Fruit fly (Drosophila melanogaster) whole organism, embryonic: ENCODE data around the gene CG32639.

ENCODE experiments used
- Asciz ChIP-seq: fragments of 200-800 bp; sonication (Bioruptor generic); optimal IDR thresholded peaks from 2 replicates; lab custom pipeline; 2017; ENCODE audit warnings: missing biosample characterization, mild to moderate bottlenecking, missing genetic modification characterization, missing genetic modification reagents
- Awh ChIP-seq: fragments of 200-800 bp; sonication (Bioruptor generic); IDR thresholded peaks from 2 replicates; pipeline ENCODE4, ENCODE4 v1.3.6; 2022; ENCODE audit warnings: missing biosample characterization, missing genetic modification characterization
- Bdp1 ChIP-seq: fragments of 200-800 bp; sonication (Bioruptor generic); optimal IDR thresholded peaks from 3 replicates; lab custom pipeline; 2016; ENCODE audit warnings: missing biosample characterization, missing genetic modification characterization
- CG10209 ChIP-seq: fragments of 200-800 bp; sonication (Bioruptor generic); optimal IDR thresholded peaks from 3 replicates; lab custom pipeline; 2017; ENCODE audit warnings: missing biosample characterization, mild to moderate bottlenecking, missing genetic modification characterization, missing genetic modification reagents
- CG11456 ChIP-seq: fragments of 200-800 bp; sonication (Bioruptor generic); IDR thresholded peaks from 3 replicates; pipeline ENCODE4 v1.3.6; 2022; ENCODE audit warnings: missing biosample characterization, missing genetic modification characterization
- CG13123 ChIP-seq: fragments of 200-800 bp; sonication (Bioruptor generic); optimal IDR thresholded peaks from 2 replicates; lab custom pipeline; 2016; ENCODE audit warnings: missing biosample characterization, missing genetic modification characterization
- CG1529 ChIP-seq: fragments of 200-800 bp; sonication (Bioruptor generic); optimal IDR thresholded peaks from 3 replicates; lab custom pipeline; 2018; ENCODE audit warnings: missing biosample characterization, missing genetic modification characterization
- CG17359 ChIP-seq: fragments of 200-800 bp; sonication (Bioruptor generic); optimal IDR thresholded peaks from 3 replicates; lab custom pipeline; 2018; ENCODE audit warnings: missing biosample characterization, mild to moderate bottlenecking, missing genetic modification characterization, moderate library complexity
- CG17385 ChIP-seq: fragments of 200-800 bp; sonication (Bioruptor generic); optimal IDR thresholded peaks from 3 replicates; lab custom pipeline; 2018; ENCODE audit warnings: missing biosample characterization, mild to moderate bottlenecking, missing genetic modification characterization
- CG17829 ChIP-seq: fragments of 200-800 bp; optimal IDR thresholded peaks from 2 replicates; lab custom pipeline; 2019; ENCODE audit warnings: missing biosample characterization, mild to moderate bottlenecking, missing genetic modification characterization, moderate library complexity
- CG17912 ChIP-seq: fragments of 200-800 bp; sonication (Bioruptor generic); optimal IDR thresholded peaks from 2 replicates; lab custom pipeline; 2018; ENCODE audit warnings: missing biosample characterization, mild to moderate bottlenecking, missing genetic modification characterization
- CG18262 ChIP-seq: fragments of 200-800 bp; optimal IDR thresholded peaks from 3 replicates; lab custom pipeline; 2019; ENCODE audit warnings: missing biosample characterization, mild to moderate bottlenecking, missing genetic modification characterization, moderate library complexity
- CG2129 ChIP-seq: fragments of 200-800 bp; sonication (Bioruptor generic); IDR thresholded peaks from 2 replicates; pipeline ENCODE4 v1.3.6; 2022; ENCODE audit warnings: missing biosample characterization, missing genetic modification characterization; ENCODE audit not compliant: partially characterized antibody
- CG30403 ChIP-seq: fragments of 200-800 bp; sonication (Bioruptor generic); optimal IDR thresholded peaks from 3 replicates; lab custom pipeline; 2016; ENCODE audit warnings: missing biosample characterization, missing genetic modification characterization
- CG34422 ChIP-seq: fragments of 200-800 bp; sonication (Bioruptor generic); IDR thresholded peaks from 3 replicates; pipeline ENCODE4 v1.3.6; 2022; ENCODE audit warnings: missing biosample characterization, missing genetic modification characterization
- CG5180 ChIP-seq: fragments of 200-800 bp; sonication (Bioruptor generic); optimal IDR thresholded peaks from 3 replicates; lab custom pipeline; 2017; ENCODE audit warnings: missing biosample characterization, missing genetic modification characterization, mild to moderate bottlenecking, moderate library complexity, missing genetic modification reagents
- CG6654 ChIP-seq: fragments of 200-800 bp; sonication (Bioruptor generic); optimal IDR thresholded peaks from 2 replicates; lab custom pipeline; 2017; ENCODE audit warnings: missing biosample characterization, mild to moderate bottlenecking, missing genetic modification characterization
- CG6683 ChIP-seq: fragments of 200-800 bp; sonication (Bioruptor generic); optimal IDR thresholded peaks from 2 replicates; lab custom pipeline; 2017; ENCODE audit warnings: missing biosample characterization, mild to moderate bottlenecking, missing genetic modification characterization, missing genetic modification reagents
- CG7372 ChIP-seq: fragments of 200-800 bp; sonication (Bioruptor generic); IDR thresholded peaks from 2 replicates; pipeline ENCODE4 v1.3.6; 2022; ENCODE audit warnings: missing biosample characterization, missing genetic modification characterization
- CG7556 ChIP-seq: fragments of 200-800 bp; sonication (Bioruptor generic); optimal IDR thresholded peaks from 2 replicates; lab custom pipeline; 2017; ENCODE audit warnings: missing biosample characterization, mild to moderate bottlenecking, missing genetic modification characterization
- CG8281 ChIP-seq: fragments of 200-800 bp; sonication (Bioruptor generic); optimal IDR thresholded peaks from 2 replicates; lab custom pipeline; 2018; ENCODE audit warnings: missing biosample characterization, mild to moderate bottlenecking, missing genetic modification characterization, moderate library complexity
- CG9797 ChIP-seq: fragments of 200-800 bp; sonication (Bioruptor generic); optimal IDR thresholded peaks from 3 replicates; lab custom pipeline; 2018; ENCODE audit warnings: missing biosample characterization, mild to moderate bottlenecking, missing genetic modification characterization
- CrebB ChIP-seq: fragments of 200-800 bp; sonication (Bioruptor generic); optimal IDR thresholded peaks from 3 replicates; lab custom pipeline; 2018; ENCODE audit warnings: missing biosample characterization, mild to moderate bottlenecking, missing genetic modification characterization
- D19B ChIP-seq: fragments of 200-800 bp; sonication (Bioruptor generic); optimal IDR thresholded peaks from 2 replicates; lab custom pipeline; 2017; ENCODE audit warnings: missing biosample characterization, mild to moderate bottlenecking, missing genetic modification characterization
- Deaf1 ChIP-seq: fragments of 200-800 bp; optimal IDR thresholded peaks from 3 replicates; lab custom pipeline; 2019; ENCODE audit warnings: missing biosample characterization, mild to moderate bottlenecking, missing genetic modification characterization, moderate library complexity
- Hsf ChIP-seq: fragments of 200-800 bp; sonication (Bioruptor generic); optimal IDR thresholded peaks from 3 replicates; lab custom pipeline; 2016; ENCODE audit warnings: missing biosample characterization, missing genetic modification characterization
- Nf-YB ChIP-seq: fragments of 200-800 bp; sonication (Bioruptor generic); optimal IDR thresholded peaks from 3 replicates; lab custom pipeline; 2019; ENCODE audit warnings: missing biosample characterization, mild to moderate bottlenecking, missing genetic modification characterization, moderate library complexity
- Oaz ChIP-seq: fragments of 200-800 bp; sonication (Bioruptor generic); IDR thresholded peaks from 2 replicates; pipeline ENCODE4 v1.3.6; 2022; ENCODE audit warnings: missing biosample characterization, missing genetic modification characterization
- Sin3A ChIP-seq: fragments of >200 bp; optimal IDR thresholded peaks from 2 replicates; lab custom pipeline; 2018
- Sox102F ChIP-seq: fragments of 200-800 bp; sonication (Bioruptor generic); optimal IDR thresholded peaks from 2 replicates; lab custom pipeline; 2018; ENCODE audit warnings: missing biosample characterization, mild to moderate bottlenecking, missing genetic modification characterization, moderate library complexity
- ara ChIP-seq: fragments of 200-800 bp; sonication (Bioruptor generic); IDR thresholded peaks from 2 replicates; pipeline ENCODE4 v1.3.6; 2022; ENCODE audit warnings: missing biosample characterization, missing genetic modification characterization
- bowl ChIP-seq: fragments of 200-800 bp; sonication (Bioruptor generic); IDR thresholded peaks from 2 replicates; pipeline ENCODE4 v1.3.6; 2022; ENCODE audit warnings: missing biosample characterization, missing genetic modification characterization
- cwo ChIP-seq: fragments of 200-800 bp; sonication (Bioruptor generic); optimal IDR thresholded peaks from 3 replicates; lab custom pipeline; 2017; ENCODE audit warnings: missing biosample characterization, missing genetic modification characterization, mild to moderate bottlenecking, moderate library complexity, missing genetic modification reagents
- dysf ChIP-seq: fragments of 200-800 bp; sonication (Bioruptor generic); IDR thresholded peaks from 3 replicates; pipeline ENCODE4 v1.3.6; 2022; ENCODE audit warnings: missing biosample characterization, missing genetic modification characterization
- emc ChIP-seq: fragments of 200-800 bp; sonication (Bioruptor generic); optimal IDR thresholded peaks from 2 replicates; lab custom pipeline; 2016; ENCODE audit warnings: missing biosample characterization, missing genetic modification characterization
- ewg ChIP-seq: fragments of 200-800 bp; sonication (Bioruptor generic); optimal IDR thresholded peaks from 3 replicates; lab custom pipeline; 2017; ENCODE audit warnings: mild to moderate bottlenecking, missing biosample characterization, missing genetic modification reagents, missing genetic modification characterization
- fd102C ChIP-seq: fragments of 200-800 bp; sonication (Bioruptor generic); optimal IDR thresholded peaks from 2 replicates; lab custom pipeline; 2018; ENCODE audit warnings: missing biosample characterization, mild to moderate bottlenecking, missing genetic modification characterization, moderate library complexity
- gcm ChIP-seq: fragments of 200-800 bp; sonication (Bioruptor generic); optimal IDR thresholded peaks from 2 replicates; lab custom pipeline; 2019; ENCODE audit warnings: missing biosample characterization, mild to moderate bottlenecking, missing genetic modification characterization, moderate library complexity
- gfzf ChIP-seq: fragments of 200-800 bp; sonication (Bioruptor generic); optimal IDR thresholded peaks from 2 replicates; lab custom pipeline; 2016; ENCODE audit warnings: missing biosample characterization, mild to moderate bottlenecking, missing genetic modification characterization, moderate library complexity
- gro ChIP-seq: fragments of 200-800 bp; sonication (Bioruptor generic); optimal IDR thresholded peaks from 2 replicates; lab custom pipeline; 2016; ENCODE audit warnings: missing biosample characterization, missing genetic modification characterization
- gsb-n ChIP-seq: fragments of 200-800 bp; sonication (Bioruptor generic); optimal IDR thresholded peaks from 3 replicates; lab custom pipeline; 2018; ENCODE audit warnings: missing biosample characterization, mild to moderate bottlenecking, missing genetic modification characterization
- gt ChIP-seq: fragments of 200-800 bp; sonication (Bioruptor generic); IDR thresholded peaks from 2 replicates; pipeline ENCODE4 v1.3.6; 2022; ENCODE audit warnings: missing biosample characterization, missing genetic modification characterization
- klu ChIP-seq: fragments of 200-800 bp; sonication (Bioruptor generic); IDR thresholded peaks from 2 replicates; pipeline ENCODE4 v1.3.6; 2022; ENCODE audit warnings: missing biosample characterization, missing genetic modification characterization
- lilli ChIP-seq: fragments of 200-800 bp; sonication (Bioruptor generic); optimal IDR thresholded peaks from 3 replicates; lab custom pipeline; 2016; ENCODE audit warnings: missing biosample characterization, missing genetic modification characterization
- mam ChIP-seq: fragments of 200-800 bp; sonication (Bioruptor generic); optimal IDR thresholded peaks from 3 replicates; lab custom pipeline; 2016; ENCODE audit warnings: missing biosample characterization, missing genetic modification characterization
- sens-2 ChIP-seq: fragments of 200-800 bp; sonication (Bioruptor generic); IDR thresholded peaks from 2 replicates; pipeline ENCODE4 v1.3.6; 2022; ENCODE audit warnings: missing biosample characterization, missing genetic modification characterization
- sna ChIP-seq: fragments of 200-800 bp; sonication (Bioruptor generic); IDR thresholded peaks from 2 replicates; pipeline ENCODE4 v1.3.6; 2022; ENCODE audit warnings: missing biosample characterization, missing genetic modification characterization; ENCODE audit not compliant: partially characterized antibody
- sqz ChIP-seq: fragments of 200-800 bp; sonication (Bioruptor generic); optimal IDR thresholded peaks from 3 replicates; lab custom pipeline; 2018; ENCODE audit warnings: missing biosample characterization, mild to moderate bottlenecking, missing genetic modification characterization
- unc-4 ChIP-seq: fragments of 200-800 bp; sonication (Bioruptor generic); IDR thresholded peaks from 2 replicates; pipeline ENCODE4 v1.3.6; 2022; ENCODE audit warnings: missing biosample characterization, missing genetic modification characterization; ENCODE audit not compliant: partially characterized antibody
- vvl ChIP-seq: fragments of 200-800 bp; sonication (Bioruptor generic); IDR thresholded peaks from 2 replicates; pipeline ENCODE4 v1.3.6; 2022; ENCODE audit warnings: missing biosample characterization, missing genetic modification characterization
- zf30C ChIP-seq: fragments of 200-800 bp; sonication (Bioruptor generic); optimal IDR thresholded peaks from 3 replicates; lab custom pipeline; 2018; ENCODE audit warnings: missing biosample characterization, mild to moderate bottlenecking, missing genetic modification characterization

Gene CG32639

DNA sequence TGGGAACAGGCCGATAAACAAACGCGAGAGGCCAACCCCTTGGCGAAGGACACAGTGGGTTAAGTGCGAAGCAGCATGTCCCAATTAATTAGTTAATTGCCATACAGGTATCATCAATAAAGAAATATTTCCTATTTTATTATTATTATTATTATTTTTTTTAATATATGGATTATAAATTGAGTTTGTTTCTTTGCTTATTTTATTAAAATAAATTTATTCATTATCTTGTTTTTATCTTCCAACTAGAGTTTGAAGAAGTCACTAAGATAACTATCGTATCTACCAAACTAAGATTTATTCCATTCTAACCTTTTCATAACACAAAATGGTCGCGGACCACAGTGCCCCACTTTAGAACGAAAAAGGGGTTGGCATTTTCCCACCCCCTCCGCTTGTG lies 28.3 kb downstream of the CG32639 start (continued):
- TF ChIP-seq CG17912 (GFP tag; lab: Kevin White, UChicago), result no peak
- no peak for TF ChIP-seq mam (GFP tag; lab: Kevin White, UChicago)
- TF ChIP-seq Sin3A (lab: Kevin White, UChicago), result no peak
- TF ChIP-seq CG8281 (tag; lab: Kevin White, UChicago), result no peak
- TF ChIP-seq Bdp1 (GFP tag; lab: Kevin White, UChicago), result no peak
- TF ChIP-seq CG13123 (GFP tag; lab: Kevin White, UChicago), result no peak
- no peak for TF ChIP-seq Nf-YB
- TF ChIP-seq klu, result no peak
- no peak for TF ChIP-seq Awh (GFP tag; lab: Robert Waterston, UW)
- no peak for TF ChIP-seq CG34422 (GFP tag; lab: Robert Waterston, UW)
- no peak for TF ChIP-seq ara
- no peak for TF ChIP-seq D19B
- TF ChIP-seq sqz (GFP tag; lab: Kevin White, UChicago), result no peak
- no peak for TF ChIP-seq sna (GFP tag; lab: Robert Waterston, UW)
- no peak for TF ChIP-seq bowl (GFP tag; lab: Robert Waterston, UW)
- no peak for TF ChIP-seq gro
- TF ChIP-seq CG7556 (GFP tag; lab: Kevin White, UChicago), result peak; percentile 71
- TF ChIP-seq fd102C (GFP tag; lab: Kevin White, UChicago), result no peak
- no peak for TF ChIP-seq Oaz (GFP tag; lab: Robert Waterston, UW)
- TF ChIP-seq Asciz (GFP tag; lab: Kevin White, UChicago), result peak; percentile 0
- peak; percentile 45 for TF ChIP-seq gsb-n (tag; lab: Kevin White, UChicago)
- TF ChIP-seq gcm (GFP tag; lab: Kevin White, UChicago), result peak; percentile 3
- peak; percentile 28 for TF ChIP-seq Sox102F (GFP tag; lab: Kevin White, UChicago)
- peak; percentile 32 for TF ChIP-seq CG17829 (tag; lab: Kevin White, UChicago)
- TF ChIP-seq Hsf (GFP tag; lab: Kevin White, UChicago), result no peak
- no peak for TF ChIP-seq CG2129 (GFP tag; lab: Robert Waterston, UW)
- TF ChIP-seq sens-2, result no peak
- peak; percentile 38; the same call in 2 of the 3 replicates for TF ChIP-seq dysf
- TF ChIP-seq CG11456 (GFP tag; lab: Robert Waterston, UW), result no peak
- TF ChIP-seq unc-4 (GFP tag; lab: Robert Waterston, UW), result no peak
- TF ChIP-seq zf30C (GFP tag; lab: Kevin White, UChicago), result no peak
- no peak for TF ChIP-seq CG9797 (GFP tag; lab: Kevin White, UChicago)
- peak; percentile 21 for TF ChIP-seq CG6683 (GFP tag; lab: Kevin White, UChicago)
- no peak for TF ChIP-seq CG30403
- peak; percentile 33 for TF ChIP-seq CG10209 (GFP tag; lab: Kevin White, UChicago)
- peak; percentile 22 for TF ChIP-seq CG17385 (GFP tag; lab: Kevin White, UChicago)
- TF ChIP-seq CG7372 (GFP tag; lab: Robert Waterston, UW), result no peak
- no peak for TF ChIP-seq CG1529 (GFP tag; lab: Kevin White, UChicago)
- no peak for TF ChIP-seq CG5180 (GFP tag; lab: Kevin White, UChicago)
- TF ChIP-seq cwo (GFP tag; lab: Kevin White, UChicago), result peak; percentile 38
- no peak for TF ChIP-seq CrebB (tag; lab: Kevin White, UChicago)
- no peak for TF ChIP-seq lilli (GFP tag; lab: Kevin White, UChicago)
- TF ChIP-seq emc, result no peak
- TF ChIP-seq gt (GFP tag; lab: Robert Waterston, UW), result no peak
- TF ChIP-seq CG18262 (tag; lab: Kevin White, UChicago), result peak; percentile 59
- no peak for TF ChIP-seq gfzf
- TF ChIP-seq vvl (GFP tag; lab: Robert Waterston, UW), result 0 out of 2 replicates have a peak, but pooled peaks have one; percentile 21
- TF ChIP-seq CG6654 (GFP tag; lab: Kevin White, UChicago), result no peak
- TF ChIP-seq ewg (GFP tag; lab: Kevin White, UChicago), result no peak
- TF ChIP-seq Deaf1, result no peak
- TF ChIP-seq CG17359 (tag; lab: Kevin White, UChicago), result peak; percentile 33
